Fruit fly (Drosophila melanogaster) whole organism, embryonic: ENCODE data around the gene SclB.

Source experiments
- C15 ChIP-seq: fragments of 200-800 bp; sonication (Bioruptor generic); IDR thresholded peaks from 3 replicates; pipeline ENCODE4 v1.3.6; 2022; ENCODE audit warnings: missing biosample characterization, missing genetic modification characterization
- CG10267 ChIP-seq: fragments of 200-800 bp; sonication (Bioruptor generic); optimal IDR thresholded peaks from 2 replicates; lab custom pipeline; 2018; ENCODE audit warnings: missing biosample characterization, mild to moderate bottlenecking, missing genetic modification characterization, moderate library complexity
- CG11456 ChIP-seq: fragments of 200-800 bp; sonication (Bioruptor generic); IDR thresholded peaks from 3 replicates; pipeline ENCODE4 v1.3.6; 2022; ENCODE audit warnings: missing biosample characterization, missing genetic modification characterization
- CG11504 ChIP-seq: fragments of 200-800 bp; sonication (Bioruptor generic); optimal IDR thresholded peaks from 3 replicates; lab custom pipeline; 2019; ENCODE audit warnings: missing biosample characterization, mild to moderate bottlenecking, missing genetic modification characterization, moderate library complexity
- CG11560 ChIP-seq: fragments of 200-800 bp; sonication (Bioruptor generic); IDR thresholded peaks from 3 replicates; pipeline ENCODE4 v1.3.6; 2022; ENCODE audit warnings: missing biosample characterization, missing genetic modification characterization
- CG11696 ChIP-seq: fragments of 200-800 bp; sonication (Bioruptor generic); IDR thresholded peaks from 2 replicates; pipeline ENCODE4 v1.3.6; 2022; ENCODE audit warnings: missing biosample characterization, missing genetic modification characterization
- CG12155 ChIP-seq: fragments of 200-800 bp; sonication (Bioruptor generic); optimal IDR thresholded peaks from 3 replicates; lab custom pipeline; 2016; ENCODE audit warnings: missing biosample characterization, missing genetic modification characterization
- CG12942 ChIP-seq: fragments of 200-800 bp; sonication (Bioruptor generic); optimal IDR thresholded peaks from 3 replicates; lab custom pipeline; 2016; ENCODE audit warnings: missing biosample characterization, missing genetic modification characterization
- CG13296 ChIP-seq: fragments of 200-800 bp; sonication (Bioruptor generic); optimal IDR thresholded peaks from 3 replicates; lab custom pipeline; 2018; ENCODE audit warnings: missing biosample characterization, mild to moderate bottlenecking, missing genetic modification characterization
- CG13775 ChIP-seq: fragments of 200-800 bp; sonication (Bioruptor generic); optimal IDR thresholded peaks from 3 replicates; lab custom pipeline; 2017; ENCODE audit warnings: missing biosample characterization, mild to moderate bottlenecking, missing genetic modification characterization
- CG13894 ChIP-seq: fragments of 200-800 bp; sonication (Bioruptor generic); optimal IDR thresholded peaks from 3 replicates; lab custom pipeline; 2018; ENCODE audit warnings: missing biosample characterization, mild to moderate bottlenecking, missing genetic modification characterization, moderate library complexity
- CG16779 ChIP-seq: fragments of 200-800 bp; sonication (Bioruptor generic); IDR thresholded peaks from 2 replicates; pipeline ENCODE4 v1.3.6; 2022; ENCODE audit warnings: missing biosample characterization, missing genetic modification characterization
- CG17361 ChIP-seq: fragments of 200-800 bp; sonication (Bioruptor generic); IDR thresholded peaks from 3 replicates; pipeline ENCODE4 v1.3.6; 2022; ENCODE audit warnings: missing biosample characterization, missing genetic modification characterization
- CG17385 ChIP-seq: fragments of 200-800 bp; sonication (Bioruptor generic); optimal IDR thresholded peaks from 3 replicates; lab custom pipeline; 2018; ENCODE audit warnings: missing biosample characterization, mild to moderate bottlenecking, missing genetic modification characterization
- CG2199 ChIP-seq: fragments of 200-800 bp; sonication (Bioruptor generic); IDR thresholded peaks from 3 replicates; pipeline ENCODE4 v1.3.6; 2022; ENCODE audit warnings: missing biosample characterization, missing genetic modification characterization
- CG2678 ChIP-seq: fragments of 200-800 bp; sonication (Bioruptor generic); optimal IDR thresholded peaks from 3 replicates; lab custom pipeline; 2019; ENCODE audit warnings: missing biosample characterization, mild to moderate bottlenecking, missing genetic modification characterization, moderate library complexity
- CG32532 ChIP-seq: fragments of 200-800 bp; sonication (Bioruptor generic); IDR thresholded peaks from 2 replicates; pipeline ENCODE4 v1.3.6; 2022; ENCODE audit warnings: missing biosample characterization, missing genetic modification characterization
- CG4404 ChIP-seq: fragments of 200-800 bp; sonication (Bioruptor generic); IDR thresholded peaks from 2 replicates; pipeline ENCODE4 v1.3.6; 2022; ENCODE audit warnings: missing biosample characterization, missing genetic modification characterization
- CG4820 ChIP-seq: fragments of 200-800 bp; sonication (Bioruptor generic); optimal IDR thresholded peaks from 3 replicates; lab custom pipeline; 2016; ENCODE audit warnings: missing biosample characterization, missing genetic modification characterization
- CG4854 ChIP-seq: fragments of 200-800 bp; sonication (Bioruptor generic); optimal IDR thresholded peaks from 2 replicates; lab custom pipeline; 2016; ENCODE audit warnings: missing biosample characterization, missing genetic modification characterization, inconsistent platforms
- CG5180 ChIP-seq: fragments of 200-800 bp; sonication (Bioruptor generic); optimal IDR thresholded peaks from 3 replicates; lab custom pipeline; 2017; ENCODE audit warnings: missing biosample characterization, missing genetic modification characterization, mild to moderate bottlenecking, moderate library complexity, missing genetic modification reagents
- CG6654 ChIP-seq: fragments of 200-800 bp; sonication (Bioruptor generic); optimal IDR thresholded peaks from 2 replicates; lab custom pipeline; 2017; ENCODE audit warnings: missing biosample characterization, mild to moderate bottlenecking, missing genetic modification characterization
- CG8765 ChIP-seq: fragments of 200-800 bp; sonication (Bioruptor generic); IDR thresholded peaks from 2 replicates; pipeline ENCODE4 v1.3.6; 2022; ENCODE audit warnings: missing biosample characterization, missing genetic modification characterization
- Dek ChIP-seq: fragments of 200-800 bp; sonication (Bioruptor generic); optimal IDR thresholded peaks from 3 replicates; lab custom pipeline; 2019; ENCODE audit warnings: missing biosample characterization, mild to moderate bottlenecking, missing genetic modification characterization, moderate library complexity
- Dref ChIP-seq: fragments of 200-800 bp; sonication (Bioruptor generic); IDR thresholded peaks from 2 replicates; pipeline ENCODE4 v1.3.6; 2022; ENCODE audit warnings: missing biosample characterization, missing genetic modification characterization
- Hmx ChIP-seq: fragments of 200-800 bp; sonication (Bioruptor generic); optimal IDR thresholded peaks from 2 replicates; lab custom pipeline; 2016; ENCODE audit warnings: missing biosample characterization, missing genetic modification characterization
- Hr39 ChIP-seq: fragments of >200 bp; optimal IDR thresholded peaks from 2 replicates; lab custom pipeline; 2017
- Mad ChIP-seq: fragments of 200-800 bp; sonication (Bioruptor generic); optimal IDR thresholded peaks from 2 replicates; lab custom pipeline; 2016; ENCODE audit warnings: missing biosample characterization, missing genetic modification characterization
- Nf-YB ChIP-seq: fragments of 200-800 bp; sonication (Bioruptor generic); optimal IDR thresholded peaks from 3 replicates; lab custom pipeline; 2019; ENCODE audit warnings: missing biosample characterization, mild to moderate bottlenecking, missing genetic modification characterization, moderate library complexity
- Usf ChIP-seq: fragments of 200-800 bp; sonication (Bioruptor generic); optimal IDR thresholded peaks from 2 replicates; lab custom pipeline; 2017; ENCODE audit warnings: missing genotype, missing biosample characterization, missing genetic modification characterization
- chinmo ChIP-seq: fragments of 200-800 bp; sonication (Bioruptor generic); IDR thresholded peaks from 4 replicates; pipeline ENCODE4 v1.3.6; 2022; ENCODE audit warnings: missing biosample characterization, missing genetic modification characterization; ENCODE audit not compliant: partially characterized antibody
- croc ChIP-seq: fragments of 200-800 bp; sonication (Bioruptor generic); conservative IDR thresholded peaks from 3 replicates; pipeline ENCODE4 v1.3.6; 2022; ENCODE audit warnings: missing biosample characterization, missing genetic modification characterization
- cwo ChIP-seq: fragments of 200-800 bp; sonication (Bioruptor generic); optimal IDR thresholded peaks from 3 replicates; lab custom pipeline; 2017; ENCODE audit warnings: missing biosample characterization, missing genetic modification characterization, mild to moderate bottlenecking, moderate library complexity, missing genetic modification reagents
- esg ChIP-seq: fragments of 200-800 bp; sonication (Bioruptor generic); conservative IDR thresholded peaks from 2 replicates; pipeline ENCODE4 v1.3.6; 2022; ENCODE audit warnings: missing biosample characterization, missing genetic modification characterization
- exex ChIP-seq: fragments of 200-800 bp; sonication (Bioruptor generic); optimal IDR thresholded peaks from 4 replicates; lab custom pipeline; 2018; ENCODE audit warnings: missing biosample characterization, mild to moderate bottlenecking, missing genetic modification characterization, moderate library complexity
- fru ChIP-seq: fragments of >200 bp; optimal IDR thresholded peaks from 2 replicates; lab custom pipeline; 2017
- fu2 ChIP-seq: fragments of 200-800 bp; sonication (Bioruptor generic); optimal IDR thresholded peaks from 2 replicates; lab custom pipeline; 2016; ENCODE audit warnings: missing biosample characterization, missing genetic modification characterization
- hb ChIP-seq: fragments of 200-800 bp; sonication (Bioruptor generic); IDR thresholded peaks from 3 replicates; pipeline ENCODE4 v1.3.6; 2022; ENCODE audit warnings: missing biosample characterization, missing genetic modification characterization; ENCODE audit not compliant: partially characterized antibody
- hth ChIP-seq: fragments of >200 bp; optimal IDR thresholded peaks from 2 replicates; lab custom pipeline; 2017; ENCODE audit warnings: inconsistent platforms
- inv ChIP-seq: fragments of 200-800 bp; sonication (Bioruptor generic); IDR thresholded peaks from 2 replicates; pipeline ENCODE4 v1.3.6; 2022; ENCODE audit warnings: missing biosample characterization, missing genetic modification characterization; ENCODE audit not compliant: partially characterized antibody
- lov ChIP-seq, 2 experiments: fragments of 200-800 bp in 1 of 2; fragments of >200 bp in 1 of 2; sonication (Bioruptor generic) in 1 of 2; IDR thresholded peaks in 1 of 2; optimal IDR thresholded peaks in 1 of 2; 2 replicates in 1 of 2; 3 replicates in 1 of 2; pipeline versions ENCODE4 v1.3.6 to Lab custom; 2017 to 2022; ENCODE audit warnings: missing biosample characterization in 1 of 2, missing genetic modification characterization in 1 of 2
- mirr ChIP-seq: fragments of 200-800 bp; sonication (Bioruptor generic); optimal IDR thresholded peaks from 3 replicates; lab custom pipeline; 2018; ENCODE audit warnings: missing biosample characterization, mild to moderate bottlenecking, missing genetic modification characterization
- onecut ChIP-seq: fragments of 200-800 bp; sonication (Bioruptor generic); IDR thresholded peaks from 2 replicates; pipeline ENCODE4 v1.3.6; 2022; ENCODE audit warnings: missing biosample characterization, missing genetic modification characterization
- org-1 ChIP-seq: fragments of 200-800 bp; sonication (Bioruptor generic); optimal IDR thresholded peaks from 2 replicates; lab custom pipeline; 2017; ENCODE audit warnings: missing biosample characterization, missing genetic modification characterization
- salm ChIP-seq: fragments of 200-800 bp; sonication (Bioruptor generic); optimal IDR thresholded peaks from 2 replicates; lab custom pipeline; 2018; ENCODE audit warnings: missing biosample characterization, mild to moderate bottlenecking, missing genetic modification characterization
- sens-2 ChIP-seq: fragments of 200-800 bp; sonication (Bioruptor generic); IDR thresholded peaks from 2 replicates; pipeline ENCODE4 v1.3.6; 2022; ENCODE audit warnings: missing biosample characterization, missing genetic modification characterization
- sqz ChIP-seq: fragments of 200-800 bp; sonication (Bioruptor generic); optimal IDR thresholded peaks from 3 replicates; lab custom pipeline; 2018; ENCODE audit warnings: missing biosample characterization, mild to moderate bottlenecking, missing genetic modification characterization
- stc ChIP-seq: fragments of 200-800 bp; sonication (Bioruptor generic); IDR thresholded peaks from 2 replicates; pipeline ENCODE4 v1.3.6; 2022; ENCODE audit warnings: missing biosample characterization, missing genetic modification characterization
- tin ChIP-seq: fragments of 200-800 bp; sonication (Bioruptor generic); optimal IDR thresholded peaks from 3 replicates; lab custom pipeline; 2016; ENCODE audit warnings: missing biosample characterization, missing genetic modification characterization
- trh ChIP-seq: fragments of 200-800 bp; sonication (Bioruptor generic); optimal IDR thresholded peaks from 2 replicates; lab custom pipeline; 2016; ENCODE audit warnings: missing biosample characterization, missing genetic modification characterization
- vfl ChIP-seq: fragments of 200-800 bp; sonication (Bioruptor generic); optimal IDR thresholded peaks from 2 replicates; lab custom pipeline; 2016; ENCODE audit warnings: missing biosample characterization, missing genetic modification characterization
- z ChIP-seq: fragments of 200-800 bp; sonication (Bioruptor generic); IDR thresholded peaks from 3 replicates; pipeline ENCODE4 v1.3.6; 2022; ENCODE audit warnings: missing biosample characterization, missing genetic modification characterization
- zf30C ChIP-seq: fragments of 200-800 bp; sonication (Bioruptor generic); optimal IDR thresholded peaks from 3 replicates; lab custom pipeline; 2018; ENCODE audit warnings: missing biosample characterization, mild to moderate bottlenecking, missing genetic modification characterization

The SclB gene

DNA sequence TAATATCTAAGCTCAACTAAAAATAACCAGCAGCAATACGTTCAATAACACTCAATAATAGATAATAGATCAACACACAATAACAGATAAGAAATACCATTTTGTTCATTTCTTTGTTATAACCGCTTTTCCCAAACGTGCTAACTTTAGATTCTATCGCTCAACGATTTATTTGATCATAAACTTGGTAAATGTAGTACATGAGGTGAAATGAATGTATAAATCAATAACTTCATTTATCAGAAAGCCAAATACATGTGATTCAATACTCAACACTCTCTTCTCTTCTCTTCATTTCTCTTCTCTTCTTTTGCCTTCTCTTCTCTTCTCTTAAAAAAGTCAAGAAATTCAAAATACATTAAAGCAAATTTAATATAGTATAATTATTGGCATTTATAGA, 19.9 kb downstream of the SclB start (continued):
- no peak for TF ChIP-seq C15 (GFP tag; lab: Robert Waterston, UW)
- no peak for TF ChIP-seq CG32532 (GFP tag; lab: Robert Waterston, UW)
- no peak for TF ChIP-seq CG11560 (tag; lab: Robert Waterston, UW)
- no peak for TF ChIP-seq Nf-YB (GFP tag; lab: Kevin White, UChicago)
- no peak for TF ChIP-seq croc (GFP tag; lab: Robert Waterston, UW)
- TF ChIP-seq CG17361 (GFP tag; lab: Robert Waterston, UW): no peak
- TF ChIP-seq Dek (tag; lab: Kevin White, UChicago): no peak
- TF ChIP-seq CG4404 (GFP tag; lab: Robert Waterston, UW): no peak
- no peak for TF ChIP-seq tin
- TF ChIP-seq Hr39 (lab: Kevin White, UChicago): no peak
- TF ChIP-seq hth (lab: Kevin White, UChicago): no peak
- no peak for TF ChIP-seq sens-2 (GFP tag; lab: Robert Waterston, UW)
- TF ChIP-seq Usf (GFP tag; lab: Kevin White, UChicago): no peak
- TF ChIP-seq CG5180 (GFP tag; lab: Kevin White, UChicago): no peak
- peak; percentile 19 for TF ChIP-seq CG2678 (tag; lab: Kevin White, UChicago)
- no peak for TF ChIP-seq trh (GFP tag; lab: Kevin White, UChicago)
- TF ChIP-seq CG4854 (GFP tag; lab: Kevin White, UChicago): no peak
- TF ChIP-seq org-1 (GFP tag; lab: Kevin White, UChicago): no peak
- no peak for TF ChIP-seq CG6654
- no peak for TF ChIP-seq CG13775 (GFP tag; lab: Kevin White, UChicago)
- peak; percentile 42 for TF ChIP-seq cwo
- TF ChIP-seq CG16779 (GFP tag; lab: Robert Waterston, UW): no peak
- TF ChIP-seq Mad (GFP tag; lab: Kevin White, UChicago): no peak
- TF ChIP-seq CG4820 (GFP tag; lab: Kevin White, UChicago): no peak
- no peak for TF ChIP-seq CG12155 (GFP tag; lab: Kevin White, UChicago)
- TF ChIP-seq CG17385 (GFP tag; lab: Kevin White, UChicago): no peak
- TF ChIP-seq CG12942 (GFP tag; lab: Kevin White, UChicago): no peak
- TF ChIP-seq exex (tag; lab: Kevin White, UChicago): peak; percentile 70
- TF ChIP-seq CG11696 (GFP tag; lab: Robert Waterston, UW): no peak
- no peak for TF ChIP-seq fu2 (GFP tag; lab: Kevin White, UChicago)
- TF ChIP-seq Hmx (GFP tag; lab: Kevin White, UChicago): no peak
- peak; percentile 56 for TF ChIP-seq mirr (GFP tag; lab: Kevin White, UChicago)
- TF ChIP-seq lov (optimal IDR thresholded peaks at IDR 0.05; lab: Kevin White, UChicago): no peak
- TF ChIP-seq lov (GFP tag; IDR thresholded peaks at IDR 0.05; lab: Robert Waterston, UW): no peak
- no peak for TF ChIP-seq vfl (GFP tag; lab: Kevin White, UChicago)
- TF ChIP-seq sqz (GFP tag; lab: Kevin White, UChicago): peak; percentile 9
- TF ChIP-seq inv (GFP tag; lab: Robert Waterston, UW): no peak
- no peak for TF ChIP-seq Dref (GFP tag; lab: Robert Waterston, UW)
- TF ChIP-seq chinmo (GFP tag; lab: Robert Waterston, UW): no peak
- no peak for TF ChIP-seq stc
- no peak for TF ChIP-seq zf30C (GFP tag; lab: Kevin White, UChicago)
- no peak for TF ChIP-seq CG11456 (GFP tag; lab: Robert Waterston, UW)
- no peak for TF ChIP-seq CG11504 (tag; lab: Kevin White, UChicago)
- TF ChIP-seq salm (tag; lab: Kevin White, UChicago): peak; percentile 45
- TF ChIP-seq CG13894 (tag; lab: Kevin White, UChicago): no peak
- no peak for TF ChIP-seq fru (lab: Kevin White, UChicago)
- no peak for TF ChIP-seq CG8765 (GFP tag; lab: Robert Waterston, UW)
- no peak for TF ChIP-seq CG10267
- no peak for TF ChIP-seq esg (GFP tag; lab: Robert Waterston, UW)
- TF ChIP-seq onecut (GFP tag; lab: Robert Waterston, UW): peak; percentile 63; the same call in 1 of the 2 replicates
- TF ChIP-seq CG2199 (GFP tag; lab: Robert Waterston, UW): no peak
- TF ChIP-seq z (GFP tag; lab: Robert Waterston, UW): no peak
- no peak for TF ChIP-seq hb (GFP tag; lab: Robert Waterston, UW)
- peak; percentile 19 for TF ChIP-seq CG13296 (GFP tag; lab: Kevin White, UChicago)
